Fruit fly (Drosophila melanogaster) whole organism, wandering third instar larva: ENCODE measurements around the gene Flacc.

Experiments
- Abd-B ChIP-seq: fragments of >200 bp; optimal IDR thresholded peaks from 2 replicates; lab custom pipeline; 2017; ENCODE audit warnings: missing biosample characterization, missing genetic modification characterization
- CG32264 ChIP-seq: fragments of 200-800 bp; sonication (Bioruptor generic); optimal IDR thresholded peaks from 2 replicates; lab custom pipeline; 2016; ENCODE audit warnings: missing biosample characterization, missing genetic modification characterization
- CG9705 ChIP-seq: fragments of 200-800 bp; sonication (Bioruptor generic); optimal IDR thresholded peaks from 2 replicates; lab custom pipeline; 2018; ENCODE audit warnings: missing biosample characterization, mild to moderate bottlenecking, missing genetic modification characterization
- CrebA ChIP-seq: fragments of 200-800 bp; sonication (Bioruptor generic); optimal IDR thresholded peaks from 2 replicates; lab custom pipeline; 2016; ENCODE audit warnings: missing biosample characterization, mild to moderate bottlenecking, missing genetic modification characterization, borderline replicate concordance
- Dfd ChIP-seq: fragments of >200 bp; optimal IDR thresholded peaks from 2 replicates; lab custom pipeline; 2017; ENCODE audit warnings: missing biosample characterization, missing genetic modification characterization
- Dif ChIP-seq: fragments of 200-275, 200-300 bp; sonication (Bioruptor generic); optimal IDR thresholded peaks from 2 replicates; lab custom pipeline; 2018; ENCODE audit warnings: missing biosample characterization, missing genetic modification characterization; ENCODE audit not compliant: partially characterized antibody
- GATAd ChIP-seq: sonication (Bioruptor generic); optimal IDR thresholded peaks from 2 replicates; lab custom pipeline; 2016; ENCODE audit warnings: missing biosample characterization, missing genetic modification characterization
- HLH106 ChIP-seq: fragments of 200-800 bp; optimal IDR thresholded peaks from 3 replicates; lab custom pipeline; 2019; ENCODE audit warnings: missing biosample characterization, mild to moderate bottlenecking, missing genetic modification characterization, moderate library complexity
- Hnf4 ChIP-seq: fragments of 200-800 bp; sonication (Bioruptor generic); optimal IDR thresholded peaks from 2 replicates; lab custom pipeline; 2016; ENCODE audit warnings: missing biosample characterization, mild to moderate bottlenecking, missing genetic modification characterization
- Hr78 ChIP-seq: fragments of >200 bp; optimal IDR thresholded peaks from 2 replicates; lab custom pipeline; 2017; ENCODE audit warnings: missing biosample characterization, missing genetic modification characterization
- Hr83 ChIP-seq: fragments of 200-300 bp; sonication (Bioruptor generic); optimal IDR thresholded peaks from 2 replicates; lab custom pipeline; 2016; ENCODE audit warnings: missing biosample characterization, mild to moderate bottlenecking, missing genetic modification characterization, moderate library complexity; ENCODE audit not compliant: poor library complexity, severe bottlenecking
- Jra ChIP-seq: sonication (Bioruptor generic); optimal IDR thresholded peaks from 2 replicates; lab custom pipeline; 2016; ENCODE audit warnings: missing biosample characterization, missing genetic modification characterization
- Mio ChIP-seq: sonication (Bioruptor generic); optimal IDR thresholded peaks from 2 replicates; lab custom pipeline; 2016; ENCODE audit warnings: missing biosample characterization, missing genetic modification characterization
- Myc ChIP-seq: fragments of >200 bp; optimal IDR thresholded peaks from 2 replicates; lab custom pipeline; 2017
- N ChIP-seq: fragments of >200 bp; optimal IDR thresholded peaks from 2 replicates; lab custom pipeline; 2018; ENCODE audit warnings: missing biosample characterization, missing external identifiers, missing genetic modification characterization
- OdsH ChIP-seq: fragments of 200-800 bp; sonication (Bioruptor generic); optimal IDR thresholded peaks from 2 replicates; lab custom pipeline; 2016; ENCODE audit warnings: missing biosample characterization, mild to moderate bottlenecking, missing genetic modification characterization
- Rel ChIP-seq, 2 experiments: fragments of 200-800 bp; sonication (Bioruptor generic) in 1 of 2; optimal IDR thresholded peaks; 2 replicates in 1 of 2; 3 replicates in 1 of 2; lab custom pipeline; 2016 to 2019; ENCODE audit warnings: mild to moderate bottlenecking in 2 of 2, missing biosample characterization in 2 of 2, missing genetic modification characterization in 2 of 2, moderate library complexity in 1 of 2
- Sp1 ChIP-seq: fragments of 200-800 bp; sonication (Bioruptor generic); optimal IDR thresholded peaks from 3 replicates; lab custom pipeline; 2019; ENCODE audit warnings: missing biosample characterization, mild to moderate bottlenecking, missing genetic modification characterization, moderate library complexity
- Vsx2 ChIP-seq: fragments of 200-300, 225-300 bp; sonication (Bioruptor generic); optimal IDR thresholded peaks from 2 replicates; lab custom pipeline; 2018; ENCODE audit warnings: missing biosample characterization, missing genetic modification characterization; ENCODE audit not compliant: partially characterized antibody
- br ChIP-seq: fragments of 200-800 bp; sonication (Bioruptor generic); optimal IDR thresholded peaks from 2 replicates; lab custom pipeline; 2016; ENCODE audit warnings: missing biosample characterization, missing genetic modification characterization
- brk ChIP-seq: fragments of 200-800 bp; sonication (Bioruptor generic); optimal IDR thresholded peaks from 2 replicates; lab custom pipeline; 2016; ENCODE audit warnings: missing biosample characterization, mild to moderate bottlenecking, missing genetic modification characterization
- dl ChIP-seq, 2 experiments: fragments of 175-275, 200-275 bp in 1 of 2; fragments of 200-275 bp in 1 of 2; sonication (Bioruptor generic); optimal IDR thresholded peaks; lab custom pipeline; 2018; ENCODE audit warnings: mild to moderate bottlenecking in 2 of 2, missing biosample characterization in 2 of 2, missing genetic modification characterization in 2 of 2, moderate library complexity in 2 of 2; ENCODE audit not compliant: partially characterized antibody in 2 of 2, insufficient read depth in 1 of 2
- dmrt93B ChIP-seq: fragments of 200-800 bp; sonication (Bioruptor generic); optimal IDR thresholded peaks from 2 replicates; lab custom pipeline; 2018; ENCODE audit warnings: missing biosample characterization, mild to moderate bottlenecking, missing genetic modification characterization
- dsf ChIP-seq: sonication (Bioruptor generic); optimal IDR thresholded peaks from 2 replicates; lab custom pipeline; 2016; ENCODE audit warnings: missing biosample characterization, missing genetic modification characterization, borderline replicate concordance
- ey ChIP-seq: fragments of 200-800 bp; sonication (Bioruptor generic); optimal IDR thresholded peaks from 2 replicates; lab custom pipeline; 2016; ENCODE audit warnings: missing biosample characterization, missing genetic modification characterization
- foxo ChIP-seq, 2 experiments: fragments of 200-800 bp; sonication (Bioruptor generic); optimal IDR thresholded peaks; 2 replicates in 1 of 2; 3 replicates in 1 of 2; lab custom pipeline; 2016 to 2017; ENCODE audit warnings: missing biosample characterization in 2 of 2, missing genetic modification characterization in 2 of 2
- fru ChIP-seq: fragments of 200-800 bp; sonication (Bioruptor generic); optimal IDR thresholded peaks from 3 replicates; lab custom pipeline; 2016; ENCODE audit warnings: missing biosample characterization, mild to moderate bottlenecking, missing genetic modification characterization
- h ChIP-seq: fragments of 200-800 bp; sonication (Bioruptor generic); optimal IDR thresholded peaks from 3 replicates; lab custom pipeline; 2016; ENCODE audit warnings: missing biosample characterization, mild to moderate bottlenecking, missing genetic modification characterization
- jim ChIP-seq: fragments of 175-275, 200-325 bp; sonication (Bioruptor generic); optimal IDR thresholded peaks from 2 replicates; lab custom pipeline; 2016; ENCODE audit warnings: missing biosample characterization, mild to moderate bottlenecking, missing genetic modification characterization
- lola ChIP-seq: fragments of >200 bp; optimal IDR thresholded peaks from 2 replicates; lab custom pipeline; 2017; ENCODE audit warnings: missing biosample characterization, missing genetic modification characterization
- pan ChIP-seq: fragments of >200 bp; optimal IDR thresholded peaks from 2 replicates; lab custom pipeline; 2017
- psq ChIP-seq: fragments of 200-800 bp; sonication (Bioruptor generic); optimal IDR thresholded peaks from 3 replicates; lab custom pipeline; 2017; ENCODE audit warnings: missing biosample characterization, mild to moderate bottlenecking, missing genetic modification characterization, moderate library complexity
- rgr ChIP-seq: fragments of 200-800 bp; sonication (Bioruptor generic); optimal IDR thresholded peaks from 3 replicates; lab custom pipeline; 2016; ENCODE audit warnings: missing biosample characterization, mild to moderate bottlenecking, missing genetic modification characterization
- sage ChIP-seq: fragments of 200-800 bp; sonication (Bioruptor generic); optimal IDR thresholded peaks from 2 replicates; lab custom pipeline; 2016; ENCODE audit warnings: missing biosample characterization, mild to moderate bottlenecking, missing genetic modification characterization
- sv ChIP-seq: fragments of 200-800 bp; sonication (Bioruptor generic); optimal IDR thresholded peaks from 3 replicates; lab custom pipeline; 2016; ENCODE audit warnings: missing biosample characterization, missing genetic modification characterization
- tai ChIP-seq: sonication (Bioruptor generic); optimal IDR thresholded peaks from 2 replicates; lab custom pipeline; 2016; ENCODE audit warnings: missing biosample characterization, missing genetic modification characterization
- usp ChIP-seq: fragments of >200 bp; optimal IDR thresholded peaks from 2 replicates; lab custom pipeline; 2017; ENCODE audit warnings: missing biosample characterization, missing genetic modification characterization
- woc ChIP-seq: sonication (Bioruptor generic); optimal IDR thresholded peaks from 2 replicates; lab custom pipeline; 2016; ENCODE audit warnings: missing biosample characterization, mild to moderate bottlenecking, missing genetic modification characterization

Flacc gene

dm6 chrX:18843229-18844033 is 50.0 kb downstream of the Flacc start, which contains the start of gene htk:
TSS of gene htk (plus strand) at chrX:18843663.
- TF ChIP-seq Rel (GFP tag; optimal IDR thresholded peaks at IDR 0.05; lab: Kevin White, UChicago) (no peak), Rel (tag; optimal IDR thresholded peaks at IDR 0.05; lab: Kevin White, UChicago) (peak; percentile 43), OdsH (peak; percentile 63), dl (GFP tag; optimal IDR thresholded peaks at IDR 0.05; lab: Kevin White, UChicago; ENCODE audit: insufficient read depth in 1 of 2, partially characterized antibody in 2 of 2) (no peak), sage (GFP tag; lab: Kevin White, UChicago) (no peak), lola (GFP tag; lab: Kevin White, UChicago) (no peak), jim (no peak), tai (GFP tag; lab: Kevin White, UChicago) (no peak), Jra (peak; percentile 11), pan (lab: Kevin White, UChicago) (no peak), Mio (no peak), rgr (peak; percentile 74), Hr78 (GFP tag; lab: Kevin White, UChicago) (no peak), Hnf4 (GFP tag; lab: Kevin White, UChicago) (peak; percentile 75), CrebA (GFP tag; lab: Kevin White, UChicago) (no peak), Dif (no peak), dsf (GFP tag; lab: Kevin White, UChicago) (no peak), ey (GFP tag; lab: Kevin White, UChicago) (peak; percentile 67), sv (peak; percentile 10), psq (GFP tag; lab: Kevin White, UChicago) (peak; percentile 65), fru (GFP tag; lab: Kevin White, UChicago) (peak; percentile 69), h (peak; percentile 79), Dfd (GFP tag; lab: Kevin White, UChicago) (no peak), HLH106 (tag; lab: Kevin White, UChicago) (peak; percentile 52), GATAd (GFP tag; lab: Kevin White, UChicago) (no peak), Myc (peak; percentile 94), CG32264 (GFP tag; lab: Kevin White, UChicago) (no peak), Hr83 (GFP tag; lab: Kevin White, UChicago) (peak; percentile 72), brk (GFP tag; lab: Kevin White, UChicago) (no peak), foxo (GFP tag; optimal IDR thresholded peaks at IDR 0.05; lab: Kevin White, UChicago) (peak in 1 of 2 experiments; percentile 86), N (GFP tag; lab: Kevin White, UChicago) (no peak), CG9705 (peak; percentile 37), usp (GFP tag; lab: Kevin White, UChicago) (no peak), dmrt93B (peak; percentile 35), Sp1 (GFP tag; lab: Kevin White, UChicago) (peak; percentile 20), Vsx2 (GFP tag; lab: Kevin White, UChicago) (no peak), Abd-B (no peak), woc (GFP tag; lab: Kevin White, UChicago) (no peak), br (GFP tag; lab: Kevin White, UChicago) (peak; percentile 62)
